Worm (Caenorhabditis elegans) whole organism, L4 larva: ENCODE data around the gene spcs-2.

ENCODE experiments used
- D1046.2 ChIP-seq: fragments of 200-800 bp; sonication (Bioruptor generic); IDR thresholded peaks from 2 replicates; pipeline ENCODE4 v1.3.6; 2022; ENCODE audit warnings: missing genetic modification characterization, missing compliant biosample characterization
- jun-1 ChIP-seq: fragments of 150-350 bp; optimal IDR thresholded peaks from 2 replicates; lab custom pipeline; 2014; ENCODE audit warnings: missing biosample characterization, missing genetic modification reagents, missing genetic modification characterization
- zag-1 ChIP-seq: fragments of 150-350 bp; optimal IDR thresholded peaks from 2 replicates; lab custom pipeline; 2014; ENCODE audit warnings: missing biosample characterization, missing genetic modification characterization

- no peak for TF ChIP-seq D1046.2 (GFP tag; lab: Robert Waterston, UW)
- no peak for TF ChIP-seq jun-1
- TF ChIP-seq zag-1, result no peak
These were observed 10.3 kb downstream of the spcs-2 start for ce11 chrIII:12885153-12885552.
